Fruit fly (Drosophila melanogaster) Kc167 (cell line): ENCODE results near the gene Dad1.

Source experiments
- Myc ChIP-seq: fragments of >200 bp; optimal IDR thresholded peaks from 2 replicates; lab custom pipeline; 2017; ENCODE audit warnings: missing external identifiers
- Sin3A ChIP-seq: fragments of >200 bp; optimal IDR thresholded peaks from 2 replicates; lab custom pipeline; 2018; ENCODE audit warnings: missing external identifiers
- h ChIP-seq: fragments of >200 bp; optimal IDR thresholded peaks from 3 replicates; lab custom pipeline; 2018; ENCODE audit warnings: missing external identifiers
- insv ChIP-seq: fragments of >200 bp; optimal IDR thresholded peaks from 3 replicates; lab custom pipeline; 2018; ENCODE audit warnings: missing external identifiers
- psq ChIP-seq: fragments of >200 bp; optimal IDR thresholded peaks from 2 replicates; lab custom pipeline; 2017; ENCODE audit warnings: missing external identifiers
- ttk ChIP-seq: sonication (Bioruptor generic); optimal IDR thresholded peaks from 2 replicates; lab custom pipeline; 2017; ENCODE audit warnings: missing external identifiers

Dad1 gene

DNA sequence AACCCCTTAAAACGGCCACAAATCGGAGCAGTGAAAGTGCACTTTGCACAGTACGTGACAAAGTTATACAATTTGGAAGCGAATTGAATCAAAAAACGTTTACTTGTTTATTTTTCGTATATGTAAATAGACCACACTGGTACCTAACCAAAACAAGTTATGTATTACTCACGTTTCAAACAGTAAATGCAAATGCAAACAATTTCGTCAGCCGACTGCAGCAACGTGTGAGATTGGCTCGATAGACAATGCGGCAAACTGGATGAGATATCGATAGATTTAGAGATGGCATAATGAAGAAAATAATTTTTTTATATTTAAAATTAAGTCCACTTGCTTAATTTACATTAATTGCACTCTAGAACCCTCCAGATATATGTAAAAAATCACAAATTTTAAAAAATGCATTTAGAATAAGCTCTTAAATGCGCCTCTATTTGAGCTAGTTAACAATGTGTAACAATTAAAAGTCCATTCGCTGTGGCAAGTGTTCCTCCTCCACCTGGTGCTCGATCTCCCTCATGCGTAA, 2.4 kb downstream of the Dad1 start, which contains the start of gene AlaRS:
Gene AlaRS (minus strand): TSS at position 257 of the 529 bp plus-strand sequence.
- TF ChIP-seq psq (lab: Kevin White, UChicago) (no peak), Myc (lab: Kevin White, UChicago) (no peak), ttk (lab: Kevin White, UChicago) (no peak), h (lab: Kevin White, UChicago) (no peak), Sin3A (lab: Kevin White, UChicago) (no peak), insv (lab: Kevin White, UChicago) (no peak)

DNA sequence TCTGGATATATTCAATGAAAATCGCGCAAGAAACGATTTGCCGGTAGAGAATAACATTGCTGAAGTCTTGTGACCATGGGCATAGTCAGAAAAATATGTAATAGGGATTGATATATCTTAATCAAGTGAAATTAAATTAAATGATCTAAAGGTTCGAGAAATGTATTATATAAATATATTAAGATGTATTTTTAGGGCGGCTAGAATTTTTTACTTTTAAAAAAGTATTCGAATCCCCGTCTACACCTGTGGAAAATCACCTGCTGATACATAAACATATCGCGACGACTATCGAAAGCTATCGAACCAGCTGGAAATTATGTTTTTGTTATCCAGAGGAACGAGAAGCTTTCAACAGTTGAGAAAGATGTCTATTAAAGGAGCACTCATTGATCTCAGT, 7.2 kb downstream of the Dad1 start, which contains the start of the genes CG13390 and CG17294:
Gene CG13390 (minus strand): TSS at position 81 of the 400 bp plus-strand sequence.
Gene CG17294 (plus strand): TSS at position 319 of the 400 bp plus-strand sequence.
- no peak for TF ChIP-seq psq (lab: Kevin White, UChicago)
- TF ChIP-seq ttk (lab: Kevin White, UChicago) = no peak
- no peak for TF ChIP-seq Myc (lab: Kevin White, UChicago)
- TF ChIP-seq h (lab: Kevin White, UChicago) = no peak
- no peak for TF ChIP-seq insv (lab: Kevin White, UChicago)
- no peak for TF ChIP-seq Sin3A (lab: Kevin White, UChicago)

DNA sequence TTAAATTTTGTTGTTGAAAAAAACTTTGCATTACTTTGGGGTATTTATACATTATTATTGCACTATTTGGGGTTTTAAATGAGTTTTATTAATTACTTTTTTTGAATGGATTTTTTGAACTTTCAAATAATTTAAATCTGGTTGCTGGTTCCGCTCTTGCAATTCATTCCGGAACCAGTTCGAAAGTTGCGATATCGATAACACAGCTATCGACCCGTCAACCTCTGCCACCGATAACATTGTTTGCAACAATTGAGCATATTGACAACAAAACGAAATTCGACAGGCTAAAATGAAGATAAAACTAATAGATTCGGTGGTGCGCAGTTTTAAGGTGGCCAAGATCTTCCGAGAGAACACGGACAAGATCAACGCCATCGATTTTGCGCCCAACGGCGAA, 9.7 kb downstream of the Dad1 start, which contains the start of gene Wdr82:
Gene Wdr82 (plus strand): TSS at position 227 of the 400 bp plus-strand sequence.
- TF ChIP-seq psq (lab: Kevin White, UChicago) = no peak
- no peak for TF ChIP-seq Sin3A (lab: Kevin White, UChicago)
- TF ChIP-seq ttk (lab: Kevin White, UChicago) = no peak
- TF ChIP-seq h (lab: Kevin White, UChicago) = no peak
- TF ChIP-seq insv (lab: Kevin White, UChicago) = no peak
- TF ChIP-seq Myc (lab: Kevin White, UChicago) = no peak

DNA sequence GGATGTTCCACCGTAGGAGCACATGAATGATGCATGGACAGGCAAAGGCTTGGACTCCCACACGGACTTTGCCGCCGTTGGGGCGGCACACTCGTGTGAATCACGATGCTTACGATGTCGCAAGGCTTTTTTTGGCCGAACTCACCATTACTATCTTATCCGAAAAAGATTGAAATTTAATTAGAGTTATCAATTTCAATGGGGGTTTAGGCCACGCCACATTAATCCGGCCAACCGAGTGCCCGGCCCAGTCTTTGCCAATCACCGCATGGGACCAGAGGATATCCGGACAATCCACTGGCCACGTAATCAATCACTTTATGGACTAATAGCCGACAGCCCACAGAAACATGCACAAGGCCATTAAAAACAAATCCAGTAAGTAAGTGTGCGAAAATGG, 11.7 kb downstream of the Dad1 start:
- TF ChIP-seq psq (lab: Kevin White, UChicago) = no peak
- no peak for TF ChIP-seq Myc (lab: Kevin White, UChicago)
- no peak for TF ChIP-seq h (lab: Kevin White, UChicago)
- no peak for TF ChIP-seq ttk (lab: Kevin White, UChicago)
- no peak for TF ChIP-seq Sin3A (lab: Kevin White, UChicago)
- no peak for TF ChIP-seq insv (lab: Kevin White, UChicago)

DNA sequence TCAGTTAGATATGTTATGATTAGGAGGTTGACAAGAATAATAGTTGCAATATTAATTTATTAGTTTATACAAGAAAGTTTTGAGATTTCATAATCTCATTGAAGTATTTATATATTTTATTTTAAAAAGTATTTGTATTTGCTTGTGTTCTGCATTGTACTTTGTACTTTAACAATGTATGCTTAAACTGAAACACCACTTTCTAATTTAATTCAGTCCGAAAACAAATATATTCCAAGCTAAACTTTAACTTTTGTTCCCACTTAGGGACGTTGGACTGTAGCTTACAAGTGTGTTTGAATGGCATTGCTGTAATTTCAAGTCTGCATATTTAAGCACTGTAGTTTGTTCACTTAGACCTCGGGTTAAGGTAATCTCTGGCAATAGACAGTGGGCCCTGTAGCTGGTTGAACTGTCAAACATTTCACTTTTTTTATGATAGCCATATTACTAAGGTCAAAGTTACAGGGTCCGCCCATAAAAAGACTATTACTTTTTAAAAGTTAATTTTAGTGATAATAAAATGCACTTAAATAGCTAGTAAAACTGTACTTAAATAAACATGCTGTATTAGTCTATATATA, 12.5 kb downstream of the Dad1 start:
- TF ChIP-seq insv (lab: Kevin White, UChicago) (no peak), Myc (lab: Kevin White, UChicago) (no peak), psq (lab: Kevin White, UChicago) (no peak), ttk (lab: Kevin White, UChicago) (no peak), Sin3A (lab: Kevin White, UChicago) (no peak), h (lab: Kevin White, UChicago) (no peak)

DNA sequence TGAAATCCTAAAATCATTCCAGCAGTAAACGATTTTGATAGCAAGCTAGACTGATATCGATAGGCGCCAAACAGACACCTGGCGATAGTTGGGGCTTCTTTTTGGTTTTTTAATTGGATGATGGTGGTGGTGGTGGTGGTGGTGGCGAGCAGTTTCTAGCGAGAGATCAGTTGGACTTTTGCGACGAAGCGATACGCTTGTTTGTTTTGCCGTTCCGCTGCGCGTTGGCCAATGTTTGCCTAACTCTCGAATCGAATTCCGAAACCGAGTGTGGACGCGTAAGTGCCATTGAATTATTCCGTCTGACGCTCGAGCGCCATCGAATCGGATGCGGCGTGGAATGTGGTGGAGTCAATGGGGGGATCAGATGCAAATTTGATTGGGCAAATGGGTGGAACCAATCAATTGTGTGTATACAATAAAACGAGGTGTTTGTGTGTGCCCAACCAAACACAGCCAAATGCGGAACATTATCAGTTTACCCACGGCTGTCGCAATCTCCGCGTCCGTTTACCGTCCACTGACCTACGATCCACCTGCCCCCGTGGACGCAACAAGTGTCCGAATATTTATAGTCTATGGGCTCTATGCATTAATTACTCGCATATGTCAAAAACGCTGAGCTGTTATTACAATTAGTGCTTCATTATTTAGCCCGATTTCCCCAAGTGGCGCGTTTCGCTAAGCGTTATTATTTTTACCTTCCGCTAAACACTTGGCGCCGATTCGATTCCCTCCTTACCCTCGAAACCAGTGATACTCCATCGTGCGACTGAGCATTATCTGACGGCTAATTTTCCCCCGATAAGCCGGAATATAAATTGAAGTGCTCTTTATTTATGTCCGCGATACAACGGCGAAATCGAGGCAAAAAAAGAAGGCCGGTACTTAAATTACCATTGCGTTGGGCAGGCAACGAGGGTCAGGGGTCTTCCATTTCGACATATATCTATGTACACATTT, 13.3 kb downstream of the Dad1 start, which contains the start of gene CG17292:
Gene CG17292 (plus strand): TSS at position 91 of the 963 bp plus-strand sequence.
- TF ChIP-seq Sin3A (lab: Kevin White, UChicago) (no peak), psq (lab: Kevin White, UChicago) (no peak), insv (lab: Kevin White, UChicago) (no peak), h (lab: Kevin White, UChicago) (no peak)

DNA sequence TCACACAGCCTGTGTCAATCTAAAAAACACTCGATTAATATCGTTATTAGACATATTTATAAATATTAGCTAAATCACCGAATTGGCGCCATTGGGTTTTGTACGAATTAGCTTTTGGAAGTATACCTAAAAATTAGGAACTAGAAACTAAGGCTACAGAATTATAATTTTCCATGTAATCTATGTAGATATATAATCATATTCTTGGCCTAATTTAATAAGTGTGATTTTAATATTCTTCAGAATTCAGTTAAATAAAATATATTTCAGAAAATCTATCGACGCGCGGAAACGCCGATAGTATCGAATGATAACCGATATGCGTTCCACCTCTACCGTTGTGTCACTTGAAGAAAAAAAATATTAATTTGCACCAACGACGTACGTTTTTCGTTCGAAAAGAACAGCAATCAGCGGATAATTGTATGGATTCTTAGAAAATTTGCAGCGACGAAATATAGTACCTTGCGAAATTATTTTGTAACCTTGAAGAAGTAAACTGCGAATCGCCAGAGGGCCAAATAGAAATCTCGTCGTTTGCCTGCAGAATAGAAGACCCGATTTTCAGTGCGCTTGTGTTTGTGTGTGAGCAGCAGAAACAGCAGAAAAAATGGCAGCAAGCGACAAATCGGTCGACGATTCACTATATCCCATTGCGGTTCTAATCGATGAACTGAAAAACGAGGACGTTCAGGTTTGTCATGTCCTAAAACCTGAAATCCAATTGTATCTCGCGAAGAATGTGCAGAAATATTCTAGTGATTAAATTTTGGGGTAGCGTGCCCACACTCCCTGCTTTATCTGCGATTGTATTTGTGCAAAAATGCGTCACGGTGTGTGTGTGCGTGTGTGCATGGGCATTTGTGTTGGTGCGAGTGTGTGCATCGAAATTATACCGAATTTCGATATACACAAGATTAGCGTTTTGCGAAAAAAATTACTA, 18.0 kb downstream of the Dad1 start, which contains the start of gene Pp2A-29B:
Gene Pp2A-29B (plus strand): TSS at position 338 of the 943 bp plus-strand sequence.
- TF ChIP-seq Myc (lab: Kevin White, UChicago) = no peak
- no peak for TF ChIP-seq Sin3A (lab: Kevin White, UChicago)
- TF ChIP-seq psq (lab: Kevin White, UChicago) = no peak
- no peak for TF ChIP-seq ttk (lab: Kevin White, UChicago)
- no peak for TF ChIP-seq h (lab: Kevin White, UChicago)
- TF ChIP-seq insv (lab: Kevin White, UChicago) = no peak

DNA sequence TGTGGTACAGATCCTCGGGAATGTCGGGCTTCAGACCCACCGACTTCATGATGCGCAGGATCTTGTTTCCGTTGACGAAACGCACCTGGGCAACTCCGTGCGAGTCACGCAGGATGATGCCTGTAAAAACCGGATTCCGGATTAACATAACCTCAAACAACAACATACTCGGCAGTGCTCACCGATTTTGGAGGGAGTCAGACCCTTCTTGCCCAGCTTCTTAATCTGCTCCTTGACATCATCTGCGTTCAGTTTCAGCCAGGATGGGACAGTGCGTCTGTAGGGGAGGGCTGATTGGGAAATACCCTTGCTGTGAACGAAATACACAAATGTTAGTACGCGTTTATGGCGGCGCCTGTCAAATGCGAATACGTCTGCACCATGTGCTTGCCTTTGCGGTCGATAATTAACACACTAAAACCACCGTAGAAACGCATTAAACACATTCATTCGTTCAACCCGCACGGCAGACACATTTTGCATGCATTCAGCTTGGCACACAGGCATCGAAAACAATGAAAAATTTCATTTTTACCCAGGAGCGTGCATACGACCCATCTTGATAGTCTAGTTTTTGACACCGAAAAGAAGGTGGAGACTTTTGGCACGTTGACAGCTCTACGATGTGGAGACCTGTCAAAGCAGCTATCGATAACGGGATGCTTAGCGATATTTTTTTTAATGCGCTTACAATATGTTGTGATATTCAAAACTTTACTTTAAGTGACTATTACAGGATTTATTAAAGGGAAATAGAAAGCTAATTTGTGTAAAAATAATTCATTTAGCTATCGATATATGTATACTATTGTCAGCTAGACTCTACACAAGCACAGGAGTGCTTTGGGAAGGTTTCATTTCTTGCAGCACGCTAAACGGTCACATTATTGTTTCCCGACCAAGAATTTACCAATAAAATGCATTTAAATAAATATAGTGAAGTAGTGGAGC, 19.7 kb downstream of the Dad1 start, which contains the start of the genes RpS13 and CSN8:
Gene RpS13 (minus strand): TSS at position 657 of the 951 bp plus-strand sequence.
Gene CSN8 (plus strand): TSS at position 850 of the 951 bp plus-strand sequence.
- no peak for TF ChIP-seq psq (lab: Kevin White, UChicago)
- TF ChIP-seq Myc (lab: Kevin White, UChicago) = no peak
- no peak for TF ChIP-seq h (lab: Kevin White, UChicago)
- no peak for TF ChIP-seq ttk (lab: Kevin White, UChicago)
- no peak for TF ChIP-seq insv (lab: Kevin White, UChicago)
- TF ChIP-seq Sin3A (lab: Kevin White, UChicago) = no peak

DNA sequence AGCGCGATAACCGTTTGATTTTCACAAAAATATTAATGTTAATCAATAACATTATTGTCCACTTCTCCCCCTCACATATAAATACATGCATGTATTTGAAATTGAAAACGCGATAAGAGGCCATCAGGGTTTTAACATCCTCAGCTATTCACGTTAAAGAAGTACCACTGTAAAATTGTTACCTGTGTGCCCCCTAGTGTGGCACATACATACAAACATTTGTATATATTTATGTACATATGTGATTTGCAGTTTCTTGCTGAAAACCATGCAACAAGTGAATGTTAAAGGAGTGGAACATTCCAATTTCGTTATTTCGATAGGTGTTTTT, 21.0 kb downstream of the Dad1 start:
- no peak for TF ChIP-seq Sin3A (lab: Kevin White, UChicago)
